Fruit fly (Drosophila melanogaster) whole organism, embryonic: ENCODE results near the gene CG32708.
A peak's percentile ranks its signal among the peaks of the same experiment; 100 is the strongest.

Experiments
- CG10321 ChIP-seq: fragments of 200-800 bp; sonication (Bioruptor generic); IDR thresholded peaks from 2 replicates; pipeline ENCODE4 v1.3.6; 2022; ENCODE audit warnings: missing biosample characterization, missing genetic modification characterization
- CG11085 ChIP-seq: fragments of 200-800 bp; sonication (Bioruptor generic); IDR thresholded peaks from 2 replicates; pipeline ENCODE4 v1.3.6; 2022; ENCODE audit warnings: missing biosample characterization, missing genetic modification characterization
- CG11504 ChIP-seq: fragments of 200-800 bp; sonication (Bioruptor generic); optimal IDR thresholded peaks from 3 replicates; lab custom pipeline; 2019; ENCODE audit warnings: missing biosample characterization, mild to moderate bottlenecking, missing genetic modification characterization, moderate library complexity
- CG12071 ChIP-seq: fragments of 200-800 bp; sonication (Bioruptor generic); optimal IDR thresholded peaks from 3 replicates; lab custom pipeline; 2018; ENCODE audit warnings: missing biosample characterization, mild to moderate bottlenecking, missing genetic modification characterization
- CG12391 ChIP-seq: fragments of 200-800 bp; sonication (Bioruptor generic); optimal IDR thresholded peaks from 3 replicates; lab custom pipeline; 2018; ENCODE audit warnings: missing biosample characterization, mild to moderate bottlenecking, missing genetic modification characterization, moderate library complexity
- CG12659 ChIP-seq: fragments of 200-800 bp; sonication (Bioruptor generic); optimal IDR thresholded peaks from 3 replicates; lab custom pipeline; 2017; ENCODE audit warnings: mild to moderate bottlenecking, missing biosample characterization, missing genetic modification reagents, missing genetic modification characterization
- CG1529 ChIP-seq: fragments of 200-800 bp; sonication (Bioruptor generic); optimal IDR thresholded peaks from 3 replicates; lab custom pipeline; 2018; ENCODE audit warnings: missing biosample characterization, missing genetic modification characterization
- CG1647 ChIP-seq: fragments of 200-800 bp; sonication (Bioruptor generic); optimal IDR thresholded peaks from 3 replicates; lab custom pipeline; 2016; ENCODE audit warnings: missing biosample characterization, missing genetic modification characterization
- CG17328 ChIP-seq: fragments of 200-800 bp; sonication (Bioruptor generic); IDR thresholded peaks from 2 replicates; pipeline ENCODE4 v1.3.6; 2022; ENCODE audit warnings: missing biosample characterization, missing genetic modification characterization
- CG1792 ChIP-seq: fragments of 200-800 bp; sonication (Bioruptor generic); optimal IDR thresholded peaks from 2 replicates; lab custom pipeline; 2016; ENCODE audit warnings: missing biosample characterization, missing genetic modification characterization
- CG2889 ChIP-seq: fragments of 200-800 bp; sonication (Bioruptor generic); IDR thresholded peaks from 3 replicates; pipeline ENCODE4 v1.3.6; 2022; ENCODE audit warnings: missing biosample characterization, missing genetic modification characterization
- CG31388 ChIP-seq: fragments of 200-800 bp; sonication (Bioruptor generic); optimal IDR thresholded peaks from 2 replicates; lab custom pipeline; 2016; ENCODE audit warnings: missing biosample characterization, missing genetic modification characterization
- CG32772 ChIP-seq: fragments of 200-800 bp; sonication (Bioruptor generic); IDR thresholded peaks from 2 replicates; pipeline ENCODE4 v1.3.6; 2022; ENCODE audit warnings: missing biosample characterization, missing genetic modification characterization
- CG33557 ChIP-seq: fragments of 200-800 bp; sonication (Bioruptor generic); optimal IDR thresholded peaks from 2 replicates; lab custom pipeline; 2019; ENCODE audit warnings: missing biosample characterization, mild to moderate bottlenecking, missing genetic modification characterization, moderate library complexity
- CG3995 ChIP-seq: fragments of 200-800 bp; sonication (Bioruptor generic); optimal IDR thresholded peaks from 3 replicates; lab custom pipeline; 2016; ENCODE audit warnings: missing biosample characterization, missing genetic modification characterization
- CG4282 ChIP-seq: fragments of 200-800 bp; sonication (Bioruptor generic); optimal IDR thresholded peaks from 2 replicates; lab custom pipeline; 2016; ENCODE audit warnings: missing biosample characterization, missing genetic modification characterization
- CG6683 ChIP-seq: fragments of 200-800 bp; sonication (Bioruptor generic); optimal IDR thresholded peaks from 2 replicates; lab custom pipeline; 2017; ENCODE audit warnings: missing biosample characterization, mild to moderate bottlenecking, missing genetic modification characterization, missing genetic modification reagents
- CG6689 ChIP-seq: fragments of 200-800 bp; sonication (Bioruptor generic); IDR thresholded peaks from 2 replicates; pipeline ENCODE4 v1.3.6; 2022; ENCODE audit warnings: missing biosample characterization, missing genetic modification characterization
- CG7271 ChIP-seq: fragments of 200-800 bp; sonication (Bioruptor generic); optimal IDR thresholded peaks from 2 replicates; lab custom pipeline; 2018; ENCODE audit warnings: missing biosample characterization, mild to moderate bottlenecking, missing genetic modification characterization, moderate library complexity
- CG8388 ChIP-seq: fragments of 200-800 bp; sonication (Bioruptor generic); optimal IDR thresholded peaks from 2 replicates; lab custom pipeline; 2019; ENCODE audit warnings: missing biosample characterization, mild to moderate bottlenecking, missing genetic modification characterization, moderate library complexity
- CG8478 ChIP-seq: fragments of >200 bp; optimal IDR thresholded peaks from 2 replicates; lab custom pipeline; 2018
- Camta ChIP-seq: fragments of 200-800 bp; sonication (Bioruptor generic); optimal IDR thresholded peaks from 2 replicates; lab custom pipeline; 2016; ENCODE audit warnings: missing biosample characterization, missing genetic modification characterization
- CoRest ChIP-seq: fragments of 200-800 bp; sonication (Bioruptor generic); optimal IDR thresholded peaks from 3 replicates; lab custom pipeline; 2018; ENCODE audit warnings: missing biosample characterization, mild to moderate bottlenecking, missing genetic modification characterization, moderate library complexity
- D ChIP-seq, 2 experiments: fragments of 200-800 bp in 1 of 2; fragments of >200 bp in 1 of 2; sonication (Bioruptor generic) in 1 of 2; optimal IDR thresholded peaks; 2 replicates in 1 of 2; 3 replicates in 1 of 2; lab custom pipeline; 2017; ENCODE audit warnings: mild to moderate bottlenecking in 1 of 2, missing biosample characterization in 1 of 2, missing genetic modification characterization in 1 of 2, missing genetic modification reagents in 1 of 2
- Doc3 ChIP-seq: fragments of 200-800 bp; sonication (Bioruptor generic); IDR thresholded peaks from 3 replicates; pipeline ENCODE4 v1.3.6; 2022; ENCODE audit warnings: missing biosample characterization, missing genetic modification characterization; ENCODE audit not compliant: partially characterized antibody
- Ets65A ChIP-seq: fragments of 200-800 bp; sonication (Bioruptor generic); peaks from one replicate; lab custom pipeline; 2016; ENCODE audit warnings: missing biosample characterization, missing genetic modification characterization
- HHEX ChIP-seq: fragments of 200-800 bp; sonication (Bioruptor generic); optimal IDR thresholded peaks from 3 replicates; lab custom pipeline; 2017; ENCODE audit warnings: missing biosample characterization, mild to moderate bottlenecking, missing genetic modification characterization, missing genetic modification reagents
- Lhr ChIP-seq: fragments of 200-800 bp; sonication (Bioruptor generic); optimal IDR thresholded peaks from 3 replicates; lab custom pipeline; 2017; ENCODE audit warnings: mild to moderate bottlenecking, missing biosample characterization, missing genetic modification reagents, missing genetic modification characterization
- Max ChIP-seq: fragments of 200-800 bp; sonication (Bioruptor generic); optimal IDR thresholded peaks from 2 replicates; lab custom pipeline; 2016; ENCODE audit warnings: missing biosample characterization, mild to moderate bottlenecking, missing genetic modification characterization
- NC2α ChIP-seq: fragments of 200-800 bp; sonication (Bioruptor generic); optimal IDR thresholded peaks from 2 replicates; lab custom pipeline; 2016; ENCODE audit warnings: missing biosample characterization, missing genetic modification characterization
- Rx ChIP-seq: fragments of 200-800 bp; sonication (Bioruptor generic); IDR thresholded peaks from 2 replicates; pipeline ENCODE4 v1.3.6; 2022; ENCODE audit warnings: missing biosample characterization, missing genetic modification characterization
- corto ChIP-seq: fragments of 200-800 bp; sonication (Bioruptor generic); optimal IDR thresholded peaks from 2 replicates; lab custom pipeline; 2016; ENCODE audit warnings: missing biosample characterization, mild to moderate bottlenecking, missing genetic modification characterization, moderate library complexity
- dmrt99B ChIP-seq: fragments of 200-800 bp; sonication (Bioruptor generic); optimal IDR thresholded peaks from 2 replicates; lab custom pipeline; 2018; ENCODE audit warnings: missing biosample characterization, mild to moderate bottlenecking, missing genetic modification characterization, moderate library complexity
- ind ChIP-seq: fragments of 200-800 bp; sonication (Bioruptor generic); optimal IDR thresholded peaks from 3 replicates; lab custom pipeline; 2016; ENCODE audit warnings: missing biosample characterization, missing genetic modification characterization
- kay ChIP-seq: fragments of 200-800 bp; sonication (Bioruptor generic); optimal IDR thresholded peaks from 2 replicates; lab custom pipeline; 2016; ENCODE audit warnings: missing biosample characterization, missing genetic modification characterization
- lola ChIP-seq, 3 experiments: fragments of >200 bp in 2 of 3; fragments of 200-800 bp in 1 of 3; sonication (Bioruptor generic) in 1 of 3; optimal IDR thresholded peaks; 2 replicates each; lab custom pipeline; 2017 to 2019; ENCODE audit warnings: missing biosample characterization in 3 of 3, missing genetic modification characterization in 3 of 3, mild to moderate bottlenecking in 1 of 3, moderate library complexity in 1 of 3
- mld ChIP-seq: fragments of 200-800 bp; sonication (Bioruptor generic); IDR thresholded peaks from 3 replicates; pipeline ENCODE4 v1.3.6; 2022; ENCODE audit warnings: missing biosample characterization, missing genetic modification characterization; ENCODE audit not compliant: partially characterized antibody
- pfk ChIP-seq: fragments of 200-800 bp; sonication (Bioruptor generic); optimal IDR thresholded peaks from 2 replicates; lab custom pipeline; 2018; ENCODE audit warnings: missing biosample characterization, mild to moderate bottlenecking, missing genetic modification characterization, moderate library complexity
- pnt ChIP-seq: fragments of 200-800 bp; sonication (Bioruptor generic); optimal IDR thresholded peaks from 3 replicates; lab custom pipeline; 2016; ENCODE audit warnings: missing biosample characterization, missing genetic modification characterization
- prd ChIP-seq, 3 experiments: fragments of >200 bp in 2 of 3; fragments of 200-800 bp in 1 of 3; sonication (Bioruptor generic) in 1 of 3; optimal IDR thresholded peaks in 2 of 3; IDR thresholded peaks in 1 of 3; 2 replicates in 2 of 3; 3 replicates in 1 of 3; pipeline versions ENCODE4 v1.3.6 to Lab custom; 2017 to 2022; ENCODE audit warnings: missing biosample characterization in 1 of 3, missing genetic modification characterization in 1 of 3
- slbo ChIP-seq: fragments of 200-800 bp; sonication (Bioruptor generic); IDR thresholded peaks from 2 replicates; pipeline ENCODE4 v1.3.6; 2022; ENCODE audit warnings: missing biosample characterization, missing genetic modification characterization
- slp2 ChIP-seq: fragments of 200-800 bp; sonication (Bioruptor generic); optimal IDR thresholded peaks from 2 replicates; lab custom pipeline; 2016; ENCODE audit warnings: missing biosample characterization, missing genetic modification characterization
- stc ChIP-seq: fragments of 200-800 bp; sonication (Bioruptor generic); IDR thresholded peaks from 2 replicates; pipeline ENCODE4 v1.3.6; 2022; ENCODE audit warnings: missing biosample characterization, missing genetic modification characterization
- ttk ChIP-seq: fragments of 200-800 bp; sonication (Bioruptor generic); IDR thresholded peaks from 2 replicates; pipeline ENCODE4 v2.1.2; 2022; ENCODE audit warnings: missing biosample characterization, missing genetic modification characterization
- wor ChIP-seq: fragments of 200-800 bp; sonication (Bioruptor generic); IDR thresholded peaks from 2 replicates; pipeline ENCODE4 v1.3.6; 2022; ENCODE audit warnings: missing biosample characterization, missing genetic modification characterization
- zen ChIP-seq: fragments of 200-800 bp; sonication (Bioruptor generic); optimal IDR thresholded peaks from 3 replicates; lab custom pipeline; 2018; ENCODE audit warnings: missing biosample characterization, mild to moderate bottlenecking, missing genetic modification characterization, moderate library complexity

Gene CG32708

DNA sequence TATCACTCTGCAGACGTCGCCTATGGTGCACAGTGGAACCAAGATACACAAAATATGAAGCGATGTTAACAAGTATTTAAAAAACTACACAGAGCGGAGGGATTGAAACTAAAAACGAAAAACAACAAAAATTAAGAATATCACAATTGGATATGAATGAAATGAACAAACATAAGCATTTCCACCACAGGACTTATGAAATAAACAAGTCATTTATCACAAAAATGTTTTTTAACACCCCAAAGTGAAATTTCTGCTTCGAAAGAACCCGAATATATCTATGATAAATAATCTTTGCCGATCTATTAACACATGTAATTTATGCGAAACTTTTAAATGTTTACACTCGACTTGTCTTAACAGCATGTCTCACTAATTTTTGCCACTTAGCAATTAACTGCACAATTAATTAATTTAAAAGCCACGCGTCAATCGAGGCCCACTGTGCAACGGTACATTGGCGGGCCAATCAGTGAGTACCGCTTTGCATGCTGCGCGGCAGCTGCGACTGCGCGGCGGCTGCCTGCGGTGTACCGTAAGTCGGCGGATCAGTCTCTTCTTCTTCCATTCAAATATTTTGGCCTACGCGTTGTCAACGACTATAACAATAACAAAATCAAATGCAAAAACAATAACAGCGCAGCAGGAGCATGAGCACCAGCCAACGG lies 43.8 kb upstream of the CG32708 start (continued):
- TF ChIP-seq prd (optimal IDR thresholded peaks at IDR 0.05; lab: Kevin White, UChicago) (no peak), prd (GFP tag; IDR thresholded peaks at IDR 0.05; lab: Robert Waterston, UW) (peak; percentile 68; the same call in 2 of the 3 replicates), slp2 (GFP tag; lab: Kevin White, UChicago) (peak; percentile 50), CG1647 (GFP tag; lab: Kevin White, UChicago) (no peak), CG12391 (tag; lab: Kevin White, UChicago) (peak; percentile 55), corto (GFP tag; lab: Kevin White, UChicago) (no peak), mld (GFP tag; lab: Robert Waterston, UW) (no peak), CG12071 (no peak), CG31388 (GFP tag; lab: Kevin White, UChicago) (no peak), NC2α (GFP tag; lab: Kevin White, UChicago) (peak; percentile 16), CoRest (tag; lab: Kevin White, UChicago) (peak; percentile 64), ttk (GFP tag; lab: Robert Waterston, UW) (peak; percentile 54; the same call in 1 of the 2 replicates), pfk (GFP tag; lab: Kevin White, UChicago) (no peak), CG12659 (GFP tag; lab: Kevin White, UChicago) (peak; percentile 40), Doc3 (GFP tag; lab: Robert Waterston, UW) (no peak), dmrt99B (tag; lab: Kevin White, UChicago) (peak; percentile 67), CG6683 (GFP tag; lab: Kevin White, UChicago) (no peak), CG11085 (GFP tag; lab: Robert Waterston, UW) (no peak), CG11504 (peak; percentile 75), lola (GFP tag; optimal IDR thresholded peaks at IDR 0.05; lab: Kevin White, UChicago) (peak in 1 of 3 experiments; percentile 79), wor (peak; percentile 24; the same call in 1 of the 2 replicates), kay (GFP tag; lab: Kevin White, UChicago) (no peak), CG1792 (GFP tag; lab: Kevin White, UChicago) (no peak), CG4282 (GFP tag; lab: Kevin White, UChicago) (no peak), CG1529 (GFP tag; lab: Kevin White, UChicago) (peak; percentile 67), stc (GFP tag; lab: Robert Waterston, UW) (no peak), CG2889 (GFP tag; lab: Robert Waterston, UW) (no peak), slbo (GFP tag; lab: Robert Waterston, UW) (0 out of 2 replicates have a peak, but pooled peaks have one; percentile 7), CG8478 (lab: Kevin White, UChicago) (no peak), Camta (GFP tag; lab: Kevin White, UChicago) (peak; percentile 46), CG33557 (peak; percentile 37), CG32772 (GFP tag; lab: Robert Waterston, UW) (0 out of 2 replicates have a peak, but pooled peaks have one; percentile 14), CG6689 (GFP tag; lab: Robert Waterston, UW) (peak; percentile 62), Max (GFP tag; lab: Kevin White, UChicago) (peak; percentile 30), D (optimal IDR thresholded peaks at IDR 0.05; lab: Kevin White, UChicago) (no peak), D (GFP tag; optimal IDR thresholded peaks at IDR 0.05; lab: Kevin White, UChicago) (peak; percentile 58), CG10321 (GFP tag; lab: Robert Waterston, UW) (no peak), Rx (GFP tag; lab: Robert Waterston, UW) (0 out of 2 replicates have a peak, but pooled peaks have one; percentile 19), zen (tag; lab: Kevin White, UChicago) (no peak), Ets65A (GFP tag; lab: Kevin White, UChicago) (peak; percentile 39), Lhr (peak; percentile 24), pnt (GFP tag; lab: Kevin White, UChicago) (peak; percentile 48), ind (GFP tag; lab: Kevin White, UChicago) (peak; percentile 27), CG7271 (no peak), CG3995 (GFP tag; lab: Kevin White, UChicago) (no peak), CG17328 (peak; percentile 37; the same call in 1 of the 2 replicates), CG8388 (GFP tag; lab: Kevin White, UChicago) (peak; percentile 46), HHEX (GFP tag; lab: Kevin White, UChicago) (no peak)
